Worm (Caenorhabditis elegans): Measurements from ENCODE around the gene T11F9.14.

- TF ChIP-seq T26A5.8 (tag; optimal IDR thresholded peaks at IDR 0.05) (no peak), rcor-1 (GFP tag; IDR thresholded peaks at IDR 0.05) (no peak), pha-4 (tag; optimal IDR thresholded peaks at IDR 0.05) (no peak), cebp-1 (GFP tag; IDR thresholded peaks at IDR 0.05) (no peak), cebp-1 (tag; optimal IDR thresholded peaks at IDR 0.05) (no peak), ceh-40 (GFP tag; IDR thresholded peaks at IDR 0.05) (no peak), lin-54 (GFP tag; optimal IDR thresholded peaks at IDR 0.05) (no peak), unc-62 (GFP tag; optimal IDR thresholded peaks at IDR 0.05) (no peak), lin-40 (tag; optimal IDR thresholded peaks at IDR 0.05) (no peak), tbx-9 (tag; optimal IDR thresholded peaks at IDR 0.05; ENCODE audit: borderline replicate concordance) (no peak)
Observed at ce11 chrV:11515145-11515544, 34.5 kb upstream of the T11F9.14 start.
